Worm (Caenorhabditis elegans): ENCODE measurements around the gene Y97E10C.1.

The Y97E10C.1 gene

ce11 chrV:7778999-7779398, 50.3 kb downstream of the Y97E10C.1 start:
- TF ChIP-seq ahr-1 (tag; optimal IDR thresholded peaks at IDR 0.05) (no peak), Y22D7AL.16 (tag; optimal IDR thresholded peaks at IDR 0.05) (no peak), sox-4 (tag; optimal IDR thresholded peaks at IDR 0.05) (no peak), ztf-16 (tag; optimal IDR thresholded peaks at IDR 0.05) (no peak), hlh-15 (tag; optimal IDR thresholded peaks at IDR 0.05) (no peak), che-1 (tag; optimal IDR thresholded peaks at IDR 0.05) (no peak), ceh-18 (tag; optimal IDR thresholded peaks at IDR 0.05) (no peak), T23F11.4 (GFP tag; optimal IDR thresholded peaks at IDR 0.05) (no peak), ceh-31 (tag; optimal IDR thresholded peaks at IDR 0.05) (no peak), hlh-13 (GFP tag; optimal IDR thresholded peaks at IDR 0.05) (no peak), ceh-30 (tag; optimal IDR thresholded peaks at IDR 0.05) (no peak), odd-2 (tag; optimal IDR thresholded peaks at IDR 0.05) (no peak), ceh-2 (tag; optimal IDR thresholded peaks at IDR 0.05) (no peak)
